Worm (Caenorhabditis elegans): ENCODE results near the gene srw-33.

The srw-33 gene

DNA sequence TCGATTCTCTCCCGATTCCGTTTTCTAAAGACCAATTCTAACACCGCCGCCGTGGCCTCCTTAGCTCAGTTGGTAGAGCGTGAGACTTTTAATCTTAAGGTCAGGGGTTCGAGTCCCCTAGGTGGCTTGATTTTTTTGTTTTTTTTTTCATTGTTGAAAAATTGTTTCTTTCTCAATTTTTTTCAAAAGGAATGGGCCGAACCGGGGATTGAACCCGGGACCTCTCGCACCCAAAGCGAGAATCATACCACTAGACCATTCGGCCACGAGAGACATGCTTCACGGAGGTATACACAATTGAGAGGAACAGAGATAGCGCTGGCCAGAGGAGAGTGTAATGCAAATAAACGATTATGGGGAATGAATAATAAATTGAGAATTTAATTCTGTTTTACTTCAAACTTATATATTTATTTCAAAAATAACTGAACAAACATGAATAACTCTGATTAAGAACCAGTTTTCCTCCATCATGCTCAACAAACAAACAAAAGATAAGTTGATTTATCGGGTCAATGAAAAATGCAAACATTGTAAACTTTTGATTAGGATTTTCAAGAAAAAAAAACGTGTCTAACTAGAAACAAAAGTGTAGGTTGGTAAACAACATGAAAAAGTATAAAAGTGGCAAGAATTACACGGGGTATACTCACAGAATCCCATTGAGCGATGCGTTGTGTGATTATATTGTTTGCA, 13.9 kb upstream of the srw-33 start, which contains the start of gene pqn-71 (continued):
- TF ChIP-seq nhr-23 (tag; optimal IDR thresholded peaks at IDR 0.05) (no peak), ceh-16 (tag; optimal IDR thresholded peaks at IDR 0.05) (no peak), nhr-25 (tag; optimal IDR thresholded peaks at IDR 0.05) (no peak), crh-2 (tag; optimal IDR thresholded peaks at IDR 0.05) (peak; percentile 91), nhr-11 (tag; optimal IDR thresholded peaks at IDR 0.05) (peak; percentile 65), F13H6.1 (tag; optimal IDR thresholded peaks at IDR 0.05) (peak; percentile 74), lin-13 (GFP tag; optimal IDR thresholded peaks at IDR 0.05) (peak; percentile 74), lin-11 (tag; optimal IDR thresholded peaks at IDR 0.05) (peak; percentile 66), mdl-1 (tag; optimal IDR thresholded peaks at IDR 0.05) (peak; percentile 11 to 76), nhr-77 (tag; optimal IDR thresholded peaks at IDR 0.05) (no peak), fos-1 (tag; optimal IDR thresholded peaks at IDR 0.05) (peak; percentile 94)

DNA sequence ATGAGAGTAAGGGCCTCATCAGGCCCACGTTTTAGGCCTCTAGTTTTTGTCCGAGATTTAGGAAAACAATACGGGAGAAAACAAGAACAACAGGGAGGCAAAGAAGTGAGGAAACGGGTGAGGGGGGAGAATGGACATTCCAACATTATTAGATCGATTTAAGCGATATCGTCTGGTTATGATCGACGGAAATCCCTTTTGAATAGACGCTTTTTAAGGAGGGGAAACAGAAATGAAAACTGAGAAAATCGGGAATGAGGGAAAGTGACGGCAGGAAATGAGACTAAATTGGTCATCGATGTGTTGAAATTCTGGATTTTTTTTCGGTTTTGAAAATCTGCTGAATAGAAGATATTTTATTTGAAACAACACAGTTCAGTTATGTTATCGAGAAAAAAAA, 13.1 kb upstream of the srw-33 start, which contains the start of gene rocf-1:
rocf-1 (minus strand) TSS at position 101 of the 400 bp plus-strand sequence.
- no peak for TF ChIP-seq zag-1 (tag; optimal IDR thresholded peaks at IDR 0.05)
- TF ChIP-seq mdl-1 (tag; optimal IDR thresholded peaks at IDR 0.05), result no peak
- TF ChIP-seq dmd-4 (tag; optimal IDR thresholded peaks at IDR 0.05), result no peak
- TF ChIP-seq ztf-11 (tag; optimal IDR thresholded peaks at IDR 0.05), result no peak
- TF ChIP-seq snpc-4 (tag; optimal IDR thresholded peaks at IDR 0.05), result no peak
- TF ChIP-seq nhr-11 (tag; optimal IDR thresholded peaks at IDR 0.05), result no peak
- TF ChIP-seq crh-2 (tag; optimal IDR thresholded peaks at IDR 0.05), result no peak
- no peak for TF ChIP-seq fos-1 (tag; optimal IDR thresholded peaks at IDR 0.05)
- no peak for TF ChIP-seq gmeb-1 (tag; optimal IDR thresholded peaks at IDR 0.05)
- TF ChIP-seq elt-1 (tag; optimal IDR thresholded peaks at IDR 0.05), result no peak

DNA sequence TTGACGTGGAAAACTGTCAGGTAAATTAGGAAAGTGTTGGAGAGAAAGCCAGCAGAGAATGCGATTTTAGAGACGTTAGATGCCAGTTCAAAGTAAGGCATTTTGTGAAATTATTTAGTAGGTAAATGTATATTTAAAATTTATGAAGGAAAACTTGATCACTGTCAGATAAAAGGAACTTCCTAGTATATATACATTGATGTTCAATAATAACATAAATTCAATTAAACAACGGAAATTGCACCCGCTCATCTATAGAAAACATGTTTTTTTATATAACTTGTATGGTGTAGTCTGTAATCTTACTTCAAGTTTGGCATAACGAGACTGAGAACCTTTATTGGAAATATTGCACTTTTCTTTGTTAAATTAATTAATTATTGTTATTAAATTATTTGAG, 7.8 kb upstream of the srw-33 start, which contains the start of gene str-71:
str-71 (minus strand) TSS at position 101 of the 400 bp plus-strand sequence.
- no peak for TF ChIP-seq Y55F3AM.14 (GFP tag; optimal IDR thresholded peaks at IDR 0.05)
- no peak for TF ChIP-seq nhr-10 (tag; optimal IDR thresholded peaks at IDR 0.05)
- no peak for TF ChIP-seq mdl-1 (tag; optimal IDR thresholded peaks at IDR 0.05)
- TF ChIP-seq unc-55 (GFP tag; optimal IDR thresholded peaks at IDR 0.05), result no peak
- no peak for TF ChIP-seq elt-1 (tag; optimal IDR thresholded peaks at IDR 0.05)
- no peak for TF ChIP-seq mbf-1 (tag; optimal IDR thresholded peaks at IDR 0.05)
- TF ChIP-seq dmd-4 (tag; optimal IDR thresholded peaks at IDR 0.05), result no peak
- TF ChIP-seq alr-1 (tag; optimal IDR thresholded peaks at IDR 0.05), result no peak
- TF ChIP-seq egl-27 (tag; optimal IDR thresholded peaks at IDR 0.05), result no peak
- no peak for TF ChIP-seq nhr-129 (tag; optimal IDR thresholded peaks at IDR 0.05)
- TF ChIP-seq ama-1 (optimal IDR thresholded peaks at IDR 0.05), result no peak
- TF ChIP-seq lin-39 (tag; optimal IDR thresholded peaks at IDR 0.05), result no peak
- TF ChIP-seq ZK546.5 (tag; optimal IDR thresholded peaks at IDR 0.05), result no peak
- no peak for TF ChIP-seq sma-3 (GFP tag; optimal IDR thresholded peaks at IDR 0.05)

DNA sequence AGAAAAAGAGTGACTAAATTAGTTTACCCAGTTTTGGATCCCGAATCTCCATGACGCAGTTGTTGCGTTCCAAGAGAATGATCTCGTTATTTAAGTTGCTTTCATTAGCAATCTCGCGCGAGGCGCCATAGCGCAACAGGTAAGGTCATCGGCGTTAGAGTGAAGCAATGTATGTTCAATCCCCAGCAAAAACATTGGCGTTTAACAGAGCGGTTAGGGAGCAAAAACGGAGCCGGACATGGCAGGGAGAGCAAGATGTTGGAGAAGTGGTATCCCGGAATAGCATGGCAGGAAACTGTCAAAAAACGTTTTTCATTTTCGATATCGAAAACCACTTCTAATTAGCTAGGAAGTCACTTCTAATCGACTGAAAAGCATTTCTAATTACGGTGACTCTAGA, 3.0 kb upstream of the srw-33 start:
- no peak for TF ChIP-seq blmp-1 (tag; optimal IDR thresholded peaks at IDR 0.05; ENCODE audit: insufficient read depth)

DNA sequence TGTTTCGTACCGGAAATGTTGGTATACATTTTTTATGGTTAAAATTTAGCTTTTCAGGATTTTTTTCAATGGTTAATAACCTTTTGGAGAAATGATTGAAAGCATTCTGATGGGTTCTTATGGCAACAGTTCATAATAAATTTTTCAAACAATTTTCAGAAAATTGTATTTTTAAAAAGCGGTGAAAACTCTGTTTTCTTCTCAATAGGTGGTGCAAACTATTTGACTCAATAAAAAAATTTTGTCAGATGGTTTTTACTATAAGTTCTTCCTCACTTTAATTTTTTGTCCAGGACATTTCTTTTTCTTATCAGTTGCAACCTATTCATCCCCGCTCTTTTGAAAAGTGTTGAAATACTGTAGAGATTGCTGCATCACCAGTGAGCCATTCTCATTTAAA, 2.5 kb downstream of the srw-33 start, which contains the start of gene T26H5.14:
T26H5.14 (plus strand) TSS at position 301 of the 400 bp plus-strand sequence.
- TF ChIP-seq mdl-1 (tag; optimal IDR thresholded peaks at IDR 0.05) (no peak), egl-27 (tag; optimal IDR thresholded peaks at IDR 0.05) (no peak)

DNA sequence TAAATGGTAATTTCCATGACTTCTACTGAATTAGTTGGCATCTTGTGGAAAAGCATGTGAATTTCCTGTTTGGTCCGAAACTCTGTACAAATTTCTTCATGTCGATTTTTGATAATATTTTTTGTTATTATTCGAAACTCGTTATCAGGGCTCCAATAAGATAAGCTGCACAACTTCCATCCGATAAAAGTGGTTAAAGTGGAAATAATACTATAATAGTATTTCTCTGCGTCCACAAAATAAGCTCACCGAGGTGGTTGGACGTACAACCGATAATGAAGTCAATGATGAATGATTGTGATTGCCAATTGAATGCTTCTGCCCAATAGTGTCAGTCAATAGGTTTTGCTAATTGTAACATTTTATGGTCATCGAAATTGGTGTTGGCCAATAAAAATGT, 2.9 kb downstream of the srw-33 start, which contains the start of gene T26H5.4:
T26H5.4 (minus strand) TSS at position 294 of the 400 bp plus-strand sequence.
- TF ChIP-seq unc-39 (tag; optimal IDR thresholded peaks at IDR 0.05) (no peak), fos-1 (tag; optimal IDR thresholded peaks at IDR 0.05) (peak; percentile 39)

DNA sequence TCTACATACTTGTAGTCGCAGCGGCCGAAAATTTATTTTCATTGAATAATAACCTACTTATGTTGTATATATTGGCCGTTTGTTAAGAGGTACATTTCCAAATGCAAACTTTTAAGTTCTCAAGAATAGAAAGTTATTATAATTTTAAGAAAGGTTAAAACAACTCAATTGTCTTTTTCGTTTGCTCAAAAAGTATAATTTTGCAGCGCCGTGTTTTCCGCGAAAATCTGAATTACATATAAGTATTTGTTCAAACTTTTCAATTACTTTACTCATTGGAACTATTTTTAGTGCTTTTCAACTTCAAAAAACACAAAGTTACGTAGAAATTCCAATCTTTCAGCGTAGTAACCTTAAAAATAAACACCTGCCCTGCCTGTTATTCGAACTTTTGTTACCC, 5.9 kb downstream of the srw-33 start, which contains the start of gene srh-239:
srh-239 (plus strand) TSS at position 301 of the 400 bp plus-strand sequence.
- TF ChIP-seq snpc-4 (tag; optimal IDR thresholded peaks at IDR 0.05) (no peak), mab-5 (tag; optimal IDR thresholded peaks at IDR 0.05) (no peak), lin-13 (GFP tag; optimal IDR thresholded peaks at IDR 0.05) (no peak), unc-62 (GFP tag; optimal IDR thresholded peaks at IDR 0.05) (no peak), dmd-4 (tag; optimal IDR thresholded peaks at IDR 0.05) (no peak), sma-3 (GFP tag; optimal IDR thresholded peaks at IDR 0.05) (no peak), mdl-1 (tag; optimal IDR thresholded peaks at IDR 0.05) (no peak), ceh-16 (tag; optimal IDR thresholded peaks at IDR 0.05) (no peak), nhr-129 (tag; optimal IDR thresholded peaks at IDR 0.05) (no peak), F13H6.1 (tag; optimal IDR thresholded peaks at IDR 0.05) (no peak), ceh-82 (tag; optimal IDR thresholded peaks at IDR 0.05) (no peak), unc-39 (tag; optimal IDR thresholded peaks at IDR 0.05) (no peak), lin-39 (tag; optimal IDR thresholded peaks at IDR 0.05) (no peak), ZK546.5 (tag; optimal IDR thresholded peaks at IDR 0.05) (no peak), nhr-237 (tag; optimal IDR thresholded peaks at IDR 0.05) (no peak), aly-2 (tag; optimal IDR thresholded peaks at IDR 0.05) (no peak)
